Fruit fly (Drosophila melanogaster) whole organism, embryonic: Measurements from ENCODE around the gene CG42699.

ENCODE experiments used
- Blimp-1 ChIP-seq: fragments of 200-800 bp; sonication (Bioruptor generic); optimal IDR thresholded peaks from 3 replicates; lab custom pipeline; 2018; ENCODE audit warnings: missing biosample characterization, missing genetic modification characterization, mild to moderate bottlenecking, moderate library complexity, missing genetic modification reagents
- CG10274 ChIP-seq: fragments of 200-800 bp; sonication (Bioruptor generic); optimal IDR thresholded peaks from 3 replicates; lab custom pipeline; 2017; ENCODE audit warnings: missing biosample characterization, mild to moderate bottlenecking, missing genetic modification characterization
- CG11696 ChIP-seq: fragments of 200-800 bp; sonication (Bioruptor generic); IDR thresholded peaks from 2 replicates; pipeline ENCODE4 v1.3.6; 2022; ENCODE audit warnings: missing biosample characterization, missing genetic modification characterization
- CG1233 ChIP-seq: fragments of 200-800 bp; sonication (Bioruptor generic); optimal IDR thresholded peaks from 4 replicates; lab custom pipeline; 2018; ENCODE audit warnings: missing biosample characterization, mild to moderate bottlenecking, missing genetic modification characterization
- CG12769 ChIP-seq: fragments of 200-800 bp; sonication (Bioruptor generic); optimal IDR thresholded peaks from 2 replicates; lab custom pipeline; 2019; ENCODE audit warnings: missing biosample characterization, mild to moderate bottlenecking, missing genetic modification characterization, moderate library complexity
- CG13424 ChIP-seq: fragments of 200-800 bp; sonication (Bioruptor generic); optimal IDR thresholded peaks from 2 replicates; lab custom pipeline; 2019; ENCODE audit warnings: missing biosample characterization, mild to moderate bottlenecking, missing genetic modification characterization, moderate library complexity
- CG13624 ChIP-seq: fragments of 200-800 bp; sonication (Bioruptor generic); optimal IDR thresholded peaks from 2 replicates; lab custom pipeline; 2016; ENCODE audit warnings: missing biosample characterization, missing genetic modification characterization
- CG13894 ChIP-seq: fragments of 200-800 bp; sonication (Bioruptor generic); optimal IDR thresholded peaks from 3 replicates; lab custom pipeline; 2018; ENCODE audit warnings: missing biosample characterization, mild to moderate bottlenecking, missing genetic modification characterization, moderate library complexity
- CG14050 ChIP-seq: fragments of 200-800 bp; sonication (Bioruptor generic); IDR thresholded peaks from 3 replicates; pipeline ENCODE4 v1.3.6; 2022; ENCODE audit warnings: missing biosample characterization, missing genetic modification characterization
- CG14710 ChIP-seq: fragments of 200-800 bp; sonication (Bioruptor generic); optimal IDR thresholded peaks from 3 replicates; lab custom pipeline; 2019; ENCODE audit warnings: missing biosample characterization, mild to moderate bottlenecking, missing genetic modification characterization, moderate library complexity
- CG17186 ChIP-seq: fragments of 200-800 bp; sonication (Bioruptor generic); optimal IDR thresholded peaks from 3 replicates; lab custom pipeline; 2017; ENCODE audit warnings: missing biosample characterization, missing genetic modification reagents, missing genetic modification characterization
- CG17385 ChIP-seq: fragments of 200-800 bp; sonication (Bioruptor generic); optimal IDR thresholded peaks from 3 replicates; lab custom pipeline; 2018; ENCODE audit warnings: missing biosample characterization, mild to moderate bottlenecking, missing genetic modification characterization
- CG2875 ChIP-seq: fragments of 200-800 bp; sonication (Bioruptor generic); optimal IDR thresholded peaks from 2 replicates; lab custom pipeline; 2017; ENCODE audit warnings: missing biosample characterization, mild to moderate bottlenecking, missing genetic modification characterization, missing genetic modification reagents
- CG3281 ChIP-seq: fragments of 200-800 bp; sonication (Bioruptor generic); optimal IDR thresholded peaks from 3 replicates; lab custom pipeline; 2017; ENCODE audit warnings: missing biosample characterization, mild to moderate bottlenecking, missing genetic modification characterization
- CG3407 ChIP-seq: fragments of 200-800 bp; sonication (Bioruptor generic); optimal IDR thresholded peaks from 2 replicates; lab custom pipeline; 2018; ENCODE audit warnings: missing biosample characterization, mild to moderate bottlenecking, missing genetic modification characterization
- CG6654 ChIP-seq: fragments of 200-800 bp; sonication (Bioruptor generic); optimal IDR thresholded peaks from 2 replicates; lab custom pipeline; 2017; ENCODE audit warnings: missing biosample characterization, mild to moderate bottlenecking, missing genetic modification characterization
- CG6765 ChIP-seq: fragments of 200-800 bp; sonication (Bioruptor generic); optimal IDR thresholded peaks from 3 replicates; lab custom pipeline; 2017; ENCODE audit warnings: missing biosample characterization, mild to moderate bottlenecking, missing genetic modification characterization
- Dfd ChIP-seq, 2 experiments: fragments of >200 bp; optimal IDR thresholded peaks; 2 replicates each; lab custom pipeline; 2017; ENCODE audit warnings: missing biosample characterization in 2 of 2, missing genetic modification characterization in 2 of 2
- HHEX ChIP-seq: fragments of 200-800 bp; sonication (Bioruptor generic); optimal IDR thresholded peaks from 3 replicates; lab custom pipeline; 2017; ENCODE audit warnings: missing biosample characterization, mild to moderate bottlenecking, missing genetic modification characterization, missing genetic modification reagents
- HLH4C ChIP-seq: fragments of 200-800 bp; sonication (Bioruptor generic); IDR thresholded peaks from 3 replicates; pipeline ENCODE4 v1.3.6; 2022; ENCODE audit warnings: missing biosample characterization, missing genetic modification characterization; ENCODE audit not compliant: partially characterized antibody
- HLH54F ChIP-seq: fragments of 200-800 bp; sonication (Bioruptor generic); optimal IDR thresholded peaks from 3 replicates; lab custom pipeline; 2016; ENCODE audit warnings: missing biosample characterization, missing genetic modification characterization
- NFAT ChIP-seq: fragments of 200-800 bp; sonication (Bioruptor generic); IDR thresholded peaks from 2 replicates; pipeline ENCODE4 v1.3.6; 2022; ENCODE audit warnings: missing biosample characterization, missing genetic modification characterization
- Opbp ChIP-seq: fragments of 200-800 bp; sonication (Bioruptor generic); IDR thresholded peaks from 3 replicates; pipeline ENCODE4 v1.3.6; 2022; ENCODE audit warnings: missing biosample characterization, missing genetic modification characterization; ENCODE audit not compliant: partially characterized antibody
- Trl ChIP-seq, 3 experiments: fragments of >200 bp in 2 of 3; fragments of 200-800 bp in 1 of 3; sonication (Bioruptor generic) in 1 of 3; optimal IDR thresholded peaks; 2 replicates in 1 of 3; 3 replicates in 2 of 3; lab custom pipeline; 2016 to 2017; ENCODE audit warnings: missing biosample characterization in 1 of 3, missing genetic modification characterization in 1 of 3
- cato ChIP-seq: fragments of 200-800 bp; sonication (Bioruptor generic); optimal IDR thresholded peaks from 2 replicates; lab custom pipeline; 2016; ENCODE audit warnings: missing biosample characterization, missing genetic modification characterization, borderline replicate concordance
- corto ChIP-seq: fragments of 200-800 bp; sonication (Bioruptor generic); optimal IDR thresholded peaks from 2 replicates; lab custom pipeline; 2016; ENCODE audit warnings: missing biosample characterization, mild to moderate bottlenecking, missing genetic modification characterization, moderate library complexity
- croc ChIP-seq: fragments of 200-800 bp; sonication (Bioruptor generic); conservative IDR thresholded peaks from 3 replicates; pipeline ENCODE4 v1.3.6; 2022; ENCODE audit warnings: missing biosample characterization, missing genetic modification characterization
- disco-r ChIP-seq: fragments of 200-800 bp; sonication (Bioruptor generic); optimal IDR thresholded peaks from 2 replicates; lab custom pipeline; 2016; ENCODE audit warnings: missing biosample characterization, missing genetic modification characterization
- dmrt99B ChIP-seq: fragments of 200-800 bp; sonication (Bioruptor generic); optimal IDR thresholded peaks from 2 replicates; lab custom pipeline; 2018; ENCODE audit warnings: missing biosample characterization, mild to moderate bottlenecking, missing genetic modification characterization, moderate library complexity
- ewg ChIP-seq: fragments of 200-800 bp; sonication (Bioruptor generic); optimal IDR thresholded peaks from 3 replicates; lab custom pipeline; 2017; ENCODE audit warnings: mild to moderate bottlenecking, missing biosample characterization, missing genetic modification reagents, missing genetic modification characterization
- ftz-f1 ChIP-seq: fragments of 200-800 bp; sonication (Bioruptor generic); optimal IDR thresholded peaks from 2 replicates; lab custom pipeline; 2016; ENCODE audit warnings: missing biosample characterization, missing genetic modification characterization
- grn ChIP-seq: fragments of 200-800 bp; sonication (Bioruptor generic); optimal IDR thresholded peaks from 3 replicates; lab custom pipeline; 2017; ENCODE audit warnings: missing biosample characterization, missing genetic modification characterization
- hkb ChIP-seq, 2 experiments: fragments of 200-800 bp in 1 of 2; fragments of >200 bp in 1 of 2; sonication (Bioruptor generic) in 1 of 2; IDR thresholded peaks in 1 of 2; optimal IDR thresholded peaks in 1 of 2; 2 replicates each; pipeline versions ENCODE4 v1.3.6 to Lab custom; 2017 to 2022; ENCODE audit warnings: missing biosample characterization in 1 of 2, missing genetic modification characterization in 1 of 2
- inv ChIP-seq: fragments of 200-800 bp; sonication (Bioruptor generic); IDR thresholded peaks from 2 replicates; pipeline ENCODE4 v1.3.6; 2022; ENCODE audit warnings: missing biosample characterization, missing genetic modification characterization; ENCODE audit not compliant: partially characterized antibody
- lab ChIP-seq: fragments of 200-800 bp; sonication (Bioruptor generic); optimal IDR thresholded peaks from 3 replicates; lab custom pipeline; 2017; ENCODE audit warnings: missing biosample characterization, missing genetic modification characterization, mild to moderate bottlenecking, moderate library complexity, missing genetic modification reagents
- luna ChIP-seq: fragments of 200-800 bp; sonication (Bioruptor generic); optimal IDR thresholded peaks from 2 replicates; lab custom pipeline; 2016; ENCODE audit warnings: missing biosample characterization, missing genetic modification characterization
- mld ChIP-seq: fragments of 200-800 bp; sonication (Bioruptor generic); IDR thresholded peaks from 3 replicates; pipeline ENCODE4 v1.3.6; 2022; ENCODE audit warnings: missing biosample characterization, missing genetic modification characterization; ENCODE audit not compliant: partially characterized antibody
- nerfin-1 ChIP-seq: fragments of 200-800 bp; sonication (Bioruptor generic); optimal IDR thresholded peaks from 3 replicates; lab custom pipeline; 2019; ENCODE audit warnings: missing biosample characterization, mild to moderate bottlenecking, missing genetic modification characterization, moderate library complexity
- odd ChIP-seq: fragments of 200-800 bp; sonication (Bioruptor generic); optimal IDR thresholded peaks from 2 replicates; lab custom pipeline; 2017; ENCODE audit warnings: missing biosample characterization, mild to moderate bottlenecking, missing genetic modification characterization
- psq ChIP-seq: fragments of 200-800 bp; sonication (Bioruptor generic); optimal IDR thresholded peaks from 2 replicates; lab custom pipeline; 2017; ENCODE audit warnings: missing biosample characterization, missing genetic modification characterization
- sd ChIP-seq: fragments of 200-800 bp; sonication (Bioruptor generic); optimal IDR thresholded peaks from 3 replicates; lab custom pipeline; 2018; ENCODE audit warnings: missing biosample characterization, mild to moderate bottlenecking, missing genetic modification characterization, moderate library complexity
- sens-2 ChIP-seq: fragments of 200-800 bp; sonication (Bioruptor generic); IDR thresholded peaks from 2 replicates; pipeline ENCODE4 v1.3.6; 2022; ENCODE audit warnings: missing biosample characterization, missing genetic modification characterization
- sna ChIP-seq: fragments of 200-800 bp; sonication (Bioruptor generic); IDR thresholded peaks from 2 replicates; pipeline ENCODE4 v1.3.6; 2022; ENCODE audit warnings: missing biosample characterization, missing genetic modification characterization; ENCODE audit not compliant: partially characterized antibody
- stwl ChIP-seq: fragments of 200-800 bp; sonication (Bioruptor generic); optimal IDR thresholded peaks from 3 replicates; lab custom pipeline; 2018; ENCODE audit warnings: missing biosample characterization, mild to moderate bottlenecking, missing genetic modification characterization, moderate library complexity
- sug ChIP-seq: fragments of 200-800 bp; optimal IDR thresholded peaks from 2 replicates; lab custom pipeline; 2019; ENCODE audit warnings: missing biosample characterization, mild to moderate bottlenecking, missing genetic modification characterization, moderate library complexity
- tin ChIP-seq: fragments of 200-800 bp; sonication (Bioruptor generic); optimal IDR thresholded peaks from 3 replicates; lab custom pipeline; 2016; ENCODE audit warnings: missing biosample characterization, missing genetic modification characterization
- wdn ChIP-seq: fragments of 200-800 bp; sonication (Bioruptor generic); IDR thresholded peaks from 2 replicates; pipeline ENCODE4 v1.3.6; 2022; ENCODE audit warnings: missing biosample characterization, missing genetic modification characterization
- wor ChIP-seq: fragments of 200-800 bp; sonication (Bioruptor generic); IDR thresholded peaks from 2 replicates; pipeline ENCODE4 v1.3.6; 2022; ENCODE audit warnings: missing biosample characterization, missing genetic modification characterization

CG42699 gene

dm6 chrX:5724744-5725185, 39.6 kb upstream of the CG42699 start (continued):
- TF ChIP-seq CG6654 (peak; percentile 26), luna (GFP tag; lab: Kevin White, UChicago) (no peak), hkb (optimal IDR thresholded peaks at IDR 0.05; lab: Kevin White, UChicago) (no peak), hkb (GFP tag; IDR thresholded peaks at IDR 0.05; lab: Robert Waterston, UW) (peak; percentile 46), Blimp-1 (GFP tag; lab: Kevin White, UChicago) (peak; percentile 30), CG11696 (GFP tag; lab: Robert Waterston, UW) (no peak), cato (peak; percentile 20), sd (tag; lab: Kevin White, UChicago) (no peak), CG13894 (tag; lab: Kevin White, UChicago) (no peak), CG3407 (GFP tag; lab: Kevin White, UChicago) (peak; percentile 82), lab (peak; percentile 53), CG6765 (GFP tag; lab: Kevin White, UChicago) (no peak), CG14710 (peak; percentile 41), ewg (peak; percentile 54), HHEX (peak; percentile 28), CG3281 (no peak), CG17186 (peak; percentile 42), mld (GFP tag; lab: Robert Waterston, UW) (no peak), HLH4C (GFP tag; lab: Robert Waterston, UW) (no peak), odd (GFP tag; lab: Kevin White, UChicago) (no peak), nerfin-1 (tag; lab: Kevin White, UChicago) (peak; percentile 51), CG12769 (tag; lab: Kevin White, UChicago) (peak; percentile 43), stwl (no peak), HLH54F (peak; percentile 30), CG2875 (peak; percentile 72), sna (GFP tag; lab: Robert Waterston, UW) (no peak), ftz-f1 (no peak), psq (no peak), Opbp (GFP tag; lab: Robert Waterston, UW) (no peak), grn (GFP tag; lab: Kevin White, UChicago) (no peak), CG13624 (GFP tag; lab: Kevin White, UChicago) (no peak), CG14050 (peak; percentile 28; the same call in 1 of the 3 replicates), NFAT (GFP tag; lab: Robert Waterston, UW) (no peak), tin (GFP tag; lab: Kevin White, UChicago) (peak; percentile 36), sens-2 (GFP tag; lab: Robert Waterston, UW) (no peak), wdn (GFP tag; lab: Robert Waterston, UW) (no peak), disco-r (GFP tag; lab: Kevin White, UChicago) (peak; percentile 15), wor (peak; percentile 64), dmrt99B (peak; percentile 52), CG17385 (no peak), inv (GFP tag; lab: Robert Waterston, UW) (no peak), CG13424 (tag; lab: Kevin White, UChicago) (peak; percentile 47), Trl (optimal IDR thresholded peaks at IDR 0.05; lab: Kevin White, UChicago) (no peak), Trl (GFP tag; optimal IDR thresholded peaks at IDR 0.05; lab: Kevin White, UChicago) (peak; percentile 29), croc (no peak), CG10274 (GFP tag; lab: Kevin White, UChicago) (peak; percentile 6), sug (tag; lab: Kevin White, UChicago) (no peak), CG1233 (GFP tag; lab: Kevin White, UChicago) (peak; percentile 47), Dfd (GFP tag; optimal IDR thresholded peaks at IDR 0.05; lab: Kevin White, UChicago) (no peak), corto (GFP tag; lab: Kevin White, UChicago) (no peak)
